Worm (Caenorhabditis elegans) whole organism, mixed stage, embryonic: Measurements from ENCODE around the gene him-5.

ENCODE experiments used
- blmp-1 ChIP-seq: fragments of 150-350 bp; optimal IDR thresholded peaks from 2 replicates; lab custom pipeline; 2014; ENCODE audit warnings: missing biosample characterization, missing genetic modification characterization
- ces-1 ChIP-seq: fragments of 150-350 bp; optimal IDR thresholded peaks from 2 replicates; lab custom pipeline; 2014; ENCODE audit warnings: missing biosample characterization, missing genetic modification reagents, missing genetic modification characterization
- lsy-2 ChIP-seq: fragments of 150-350 bp; optimal IDR thresholded peaks from 2 replicates; lab custom pipeline; 2014; ENCODE audit warnings: missing biosample characterization, missing genetic modification characterization
- nhr-2 ChIP-seq: fragments of 150-350 bp; optimal IDR thresholded peaks from 2 replicates; lab custom pipeline; 2014; ENCODE audit warnings: missing biosample characterization, missing genetic modification characterization
- nhr-237 ChIP-seq: fragments of 150-350 bp; optimal IDR thresholded peaks from 2 replicates; lab custom pipeline; 2014; ENCODE audit warnings: missing biosample characterization, missing genetic modification characterization
- nhr-76 ChIP-seq: sonication (generic microtip); optimal IDR thresholded peaks from 2 replicates; lab custom pipeline; 2017; ENCODE audit warnings: missing biosample characterization, missing genetic modification characterization
- snpc-4 ChIP-seq: fragments of 150-350 bp; optimal IDR thresholded peaks from 2 replicates; lab custom pipeline; 2014; ENCODE audit warnings: missing biosample characterization, missing genetic modification characterization
- unc-39 ChIP-seq: fragments of 150-350 bp; optimal IDR thresholded peaks from 2 replicates; lab custom pipeline; 2014; ENCODE audit warnings: missing biosample characterization, missing genetic modification characterization
- unc-62 ChIP-seq: fragments of 150-350 bp; optimal IDR thresholded peaks from 2 replicates; lab custom pipeline; 2014; ENCODE audit warnings: missing biosample characterization, missing genetic modification reagents, missing genetic modification characterization
- zip-8 ChIP-seq: fragments of 150-350 bp; optimal IDR thresholded peaks from 2 replicates; lab custom pipeline; 2014; ENCODE audit warnings: missing biosample characterization, missing genetic modification characterization
- ztf-11 ChIP-seq: fragments of 150-350 bp; optimal IDR thresholded peaks from 2 replicates; lab custom pipeline; 2014; ENCODE audit warnings: missing biosample characterization, missing genetic modification characterization

ce11 chrV:14090309-14090967, at the start of gene him-5, which contains the start of gene D1086.5:
- TF ChIP-seq nhr-76, result no peak
- no peak for TF ChIP-seq ztf-11 (tag; lab: Kevin White, UChicago)
- no peak for TF ChIP-seq zip-8
- no peak for TF ChIP-seq unc-39
- TF ChIP-seq unc-62 (GFP tag; lab: Kevin White, UChicago), result no peak
- TF ChIP-seq nhr-2, result no peak
- no peak for TF ChIP-seq snpc-4 (tag; lab: Kevin White, UChicago)
- no peak for TF ChIP-seq nhr-237 (tag; lab: Kevin White, UChicago)
- no peak for TF ChIP-seq blmp-1 (tag; lab: Kevin White, UChicago)
- TF ChIP-seq ces-1 (GFP tag; lab: Kevin White, UChicago), result no peak
- TF ChIP-seq lsy-2 (tag; lab: Kevin White, UChicago), result no peak
